Worm (Caenorhabditis elegans) whole organism, L1 larva: ENCODE measurements around the gene K12H6.12.
A peak's percentile ranks its signal among the peaks of the same experiment; 100 is the strongest.

ENCODE experiments used
- F16B12.6 ChIP-seq: fragments of 150-350 bp; optimal IDR thresholded peaks from 2 replicates; lab custom pipeline; 2014; ENCODE audit warnings: missing biosample characterization, missing genetic modification characterization
- aha-1 ChIP-seq: fragments of 150-350 bp; optimal IDR thresholded peaks from 2 replicates; lab custom pipeline; 2014; ENCODE audit warnings: missing biosample characterization, missing genetic modification characterization
- alr-1 ChIP-seq: fragments of 200-800 bp; sonication (Bioruptor generic); optimal IDR thresholded peaks from 2 replicates; lab custom pipeline; 2018; ENCODE audit warnings: borderline replicate concordance, mild to moderate bottlenecking, missing genetic modification characterization, missing compliant biosample characterization
- blmp-1 ChIP-seq: fragments of 150-350 bp; optimal IDR thresholded peaks from 2 replicates; lab custom pipeline; 2014; ENCODE audit warnings: missing biosample characterization, missing genetic modification characterization
- ceh-63 ChIP-seq: fragments of 200-800 bp; sonication (Bioruptor generic); optimal IDR thresholded peaks from 2 replicates; lab custom pipeline; 2018; ENCODE audit warnings: mild to moderate bottlenecking, missing genetic modification characterization, missing compliant biosample characterization
- efl-1 ChIP-seq, 4 experiments: fragments of 150-350 bp; optimal IDR thresholded peaks in 3 of 4; peaks in 1 of 4; 1 replicate in 1 of 4; 2 replicates in 3 of 4; lab custom pipeline; 2014; ENCODE audit warnings: missing biosample characterization in 2 of 4, missing genetic modification characterization in 2 of 4, missing genetic modification reagents in 2 of 4
- egl-13 ChIP-seq: sonication (generic microtip); optimal IDR thresholded peaks from 2 replicates; lab custom pipeline; 2016; ENCODE audit warnings: missing genotype, missing genetic modification reagents, missing genetic modification characterization, missing compliant biosample characterization
- elt-3 ChIP-seq, 6 experiments: fragments of 150-350 bp in 1 of 6; sonication (generic microtip); optimal IDR thresholded peaks; 2 replicates each; lab custom pipeline; 2017 to 2018; ENCODE audit warnings: missing biosample characterization in 6 of 6, missing genetic modification characterization in 6 of 6, inconsistent platforms in 1 of 6
- fos-1 ChIP-seq: fragments of 150-350 bp; optimal IDR thresholded peaks from 2 replicates; lab custom pipeline; 2014; ENCODE audit warnings: missing biosample characterization, missing genetic modification characterization
- grh-1 ChIP-seq: fragments of 200-800 bp; sonication (Bioruptor generic); IDR thresholded peaks from 2 replicates; pipeline ENCODE4 v1.3.6; 2022; ENCODE audit warnings: missing genetic modification reagents, missing genetic modification characterization, missing compliant biosample characterization
- hpl-2 ChIP-seq: fragments of 150-350 bp; optimal IDR thresholded peaks from 2 replicates; lab custom pipeline; 2014; ENCODE audit warnings: missing biosample characterization, missing genetic modification reagents, missing genetic modification characterization
- irx-1 ChIP-seq: sonication (generic microtip); optimal IDR thresholded peaks from 2 replicates; lab custom pipeline; 2016; ENCODE audit warnings: missing genetic modification characterization, missing compliant biosample characterization
- jun-1 ChIP-seq: fragments of 150-350 bp; optimal IDR thresholded peaks from 2 replicates; lab custom pipeline; 2014; ENCODE audit warnings: missing biosample characterization, missing genetic modification reagents, missing genetic modification characterization
- lin-14 ChIP-seq: fragments of 200-800 bp; sonication (Bioruptor generic); optimal IDR thresholded peaks from 2 replicates; lab custom pipeline; 2018; ENCODE audit warnings: mild to moderate bottlenecking, missing genetic modification characterization, moderate library complexity, missing compliant biosample characterization
- lin-35 ChIP-seq, 2 experiments: fragments of 150-350 bp; optimal IDR thresholded peaks; 2 replicates each; lab custom pipeline; 2014; ENCODE audit warnings: missing biosample characterization in 2 of 2, missing genetic modification characterization in 2 of 2, missing genetic modification reagents in 2 of 2
- nhr-19 ChIP-seq: fragments of 200-800 bp; sonication (Bioruptor generic); conservative IDR thresholded peaks from 2 replicates; pipeline ENCODE4 v1.3.6; 2022; ENCODE audit warnings: missing genetic modification characterization, missing compliant biosample characterization
- nhr-20 ChIP-seq: sonication (generic microtip); optimal IDR thresholded peaks from 2 replicates; lab custom pipeline; 2016; ENCODE audit warnings: mild to moderate bottlenecking, missing genetic modification characterization, missing compliant biosample characterization
- nhr-71 ChIP-seq: sonication (generic microtip); optimal IDR thresholded peaks from 2 replicates; lab custom pipeline; 2016; ENCODE audit warnings: mild to moderate bottlenecking, missing genetic modification characterization, moderate library complexity, missing compliant biosample characterization
- nhr-84 ChIP-seq: sonication (generic microtip); optimal IDR thresholded peaks from 2 replicates; lab custom pipeline; 2017; ENCODE audit warnings: missing biosample characterization, missing genetic modification characterization
- nhr-85 ChIP-seq: sonication (generic microtip); peaks from one replicate; lab custom pipeline; 2016; ENCODE audit warnings: missing genetic modification characterization, inconsistent platforms, missing compliant biosample characterization
- pag-3 ChIP-seq: sonication (generic microtip); optimal IDR thresholded peaks from 2 replicates; lab custom pipeline; 2017; ENCODE audit warnings: missing genetic modification characterization, mild to moderate bottlenecking, missing compliant biosample characterization, antibody characterized with exemption, borderline replicate concordance; ENCODE audit not compliant: insufficient read depth
- pax-3 ChIP-seq: fragments of 200-800 bp; sonication (Bioruptor generic); optimal IDR thresholded peaks from 2 replicates; lab custom pipeline; 2018; ENCODE audit warnings: mild to moderate bottlenecking, missing genetic modification characterization, moderate library complexity, missing compliant biosample characterization
- pqm-1 ChIP-seq: sonication (generic microtip); optimal IDR thresholded peaks from 3 replicates; lab custom pipeline; 2017; ENCODE audit warnings: missing biosample characterization, missing genetic modification characterization
- rnt-1 ChIP-seq: sonication (generic microtip); optimal IDR thresholded peaks from 2 replicates; lab custom pipeline; 2016; ENCODE audit warnings: mild to moderate bottlenecking, missing genetic modification characterization, moderate library complexity, missing compliant biosample characterization
- skn-1 ChIP-seq: fragments of 150-350 bp; optimal IDR thresholded peaks from 2 replicates; lab custom pipeline; 2014; ENCODE audit warnings: missing biosample characterization, missing genetic modification characterization
- snpc-4 ChIP-seq: fragments of 150-350 bp; optimal IDR thresholded peaks from 2 replicates; lab custom pipeline; 2014; ENCODE audit warnings: missing biosample characterization, missing genetic modification characterization
- snu-23 ChIP-seq: sonication (generic microtip); optimal IDR thresholded peaks from 2 replicates; lab custom pipeline; 2016; ENCODE audit warnings: missing genetic modification characterization, missing compliant biosample characterization
- unc-30 ChIP-seq: sonication (generic microtip); optimal IDR thresholded peaks from 2 replicates; lab custom pipeline; 2017; ENCODE audit warnings: missing biosample characterization, missing genetic modification characterization
- unc-86 ChIP-seq: sonication (generic microtip); optimal IDR thresholded peaks from 2 replicates; lab custom pipeline; 2016; ENCODE audit warnings: missing genetic modification characterization, missing compliant biosample characterization
- vab-15 ChIP-seq: sonication (generic microtip); optimal IDR thresholded peaks from 2 replicates; lab custom pipeline; 2017; ENCODE audit warnings: missing genotype, mild to moderate bottlenecking, missing genetic modification characterization, missing compliant biosample characterization
- zag-1 ChIP-seq: fragments of 150-350 bp; optimal IDR thresholded peaks from 2 replicates; lab custom pipeline; 2014; ENCODE audit warnings: missing biosample characterization, missing genetic modification characterization
- zip-4 ChIP-seq: fragments of 200-800 bp; sonication (Bioruptor generic); optimal IDR thresholded peaks from 2 replicates; lab custom pipeline; 2018; ENCODE audit warnings: mild to moderate bottlenecking, missing genetic modification characterization, moderate library complexity, missing compliant biosample characterization
- ztf-11 ChIP-seq, 2 experiments: sonication (generic microtip); optimal IDR thresholded peaks; 2 replicates each; lab custom pipeline; 2016 to 2017; ENCODE audit warnings: missing genetic modification characterization in 2 of 2, missing biosample characterization in 1 of 2, missing compliant biosample characterization in 1 of 2

Gene K12H6.12

ce11 chrII:2854794-2855193 lies 46.8 kb downstream of the K12H6.12 start (continued):
- 0 out of 2 replicates have a peak, but pooled peaks have one; percentile 45 for TF ChIP-seq grh-1 (GFP tag; lab: Robert Waterston, UW)
- no peak for TF ChIP-seq skn-1
- TF ChIP-seq nhr-84, result no peak
- TF ChIP-seq snpc-4 (tag; lab: Kevin White, UChicago), result no peak
- TF ChIP-seq pqm-1 (tag; lab: Kevin White, UChicago), result no peak
- TF ChIP-seq aha-1, result no peak
- peak; percentile 40 for TF ChIP-seq snu-23
- no peak for TF ChIP-seq hpl-2
- no peak for TF ChIP-seq nhr-85 (tag; lab: Kevin White, UChicago)
- TF ChIP-seq nhr-19 (GFP tag; lab: Robert Waterston, UW), result 0 out of 2 replicates have a peak, but pooled peaks have one; percentile 15
- no peak for TF ChIP-seq irx-1 (tag; lab: Kevin White, UChicago)
- TF ChIP-seq ztf-11 (tag; optimal IDR thresholded peaks at IDR 0.05; lab: Kevin White, UChicago), result no peak
- TF ChIP-seq blmp-1 (tag; lab: Kevin White, UChicago), result peak; percentile 74
- no peak for TF ChIP-seq jun-1 (tag; lab: Kevin White, UChicago)
- TF ChIP-seq unc-86, result no peak
- TF ChIP-seq, all 84 proteins: peak for 11

- TF ChIP-seq zip-4 (GFP tag; lab: Kevin White, UChicago) (no peak), elt-3 (tag; optimal IDR thresholded peaks at IDR 0.05; lab: Kevin White, UChicago) (peak in 3 of 6 experiments; percentile 7 to 84 (median 35)), pax-3 (no peak), lin-14 (GFP tag; lab: Kevin White, UChicago) (no peak), nhr-85 (tag; lab: Kevin White, UChicago) (peak; percentile 55), fos-1 (no peak), egl-13 (no peak), ceh-63 (GFP tag; lab: Kevin White, UChicago) (no peak), zag-1 (tag; lab: Kevin White, UChicago) (no peak), lin-35 (GFP tag; optimal IDR thresholded peaks at IDR 0.05; lab: Kevin White, UChicago) (peak in 1 of 2 experiments; percentile 27), blmp-1 (tag; lab: Kevin White, UChicago) (peak; percentile 68), vab-15 (tag; lab: Kevin White, UChicago) (no peak), alr-1 (tag; lab: Kevin White, UChicago) (no peak)
Measured at ce11 chrII:2856114-2856513, 48.2 kb downstream of the K12H6.12 start.

ce11 chrII:2857559-2857958 lies 49.6 kb downstream of the K12H6.12 start:
- TF ChIP-seq snu-23, result peak; percentile 7
- no peak for TF ChIP-seq efl-1 (optimal IDR thresholded peaks at IDR 0.05; lab: Kevin White, UChicago)
- peak in 1 of 2 experiments; percentile 66 for TF ChIP-seq efl-1 (GFP tag; optimal IDR thresholded peaks at IDR 0.05 in 1 of 2; lab: Kevin White, UChicago)
- TF ChIP-seq blmp-1 (tag; lab: Kevin White, UChicago), result peak; percentile 79
- peak; percentile 53 for TF ChIP-seq lin-14 (GFP tag; lab: Kevin White, UChicago)
- peak; percentile 16 to 88 (median 73) for TF ChIP-seq elt-3 (tag; optimal IDR thresholded peaks at IDR 0.05; lab: Kevin White, UChicago)
- peak; percentile 35 for TF ChIP-seq nhr-20 (tag; lab: Kevin White, UChicago)
- peak; percentile 90 for TF ChIP-seq pag-3 (tag; lab: Kevin White, UChicago)
- TF ChIP-seq rnt-1 (tag; lab: Kevin White, UChicago), result peak; percentile 29
- TF ChIP-seq nhr-85 (tag; lab: Kevin White, UChicago), result peak; percentile 85
- TF ChIP-seq pqm-1 (tag; lab: Kevin White, UChicago), result no peak
- TF ChIP-seq unc-30 (tag; lab: Kevin White, UChicago), result no peak

ce11 chrII:2858851-2859250 lies 50.9 kb downstream of the K12H6.12 start:
- TF ChIP-seq elt-3 (tag; optimal IDR thresholded peaks at IDR 0.05; lab: Kevin White, UChicago), result peak in 1 of 6 experiments; percentile 48
- peak; percentile 0 for TF ChIP-seq snu-23
- no peak for TF ChIP-seq F16B12.6 (tag; lab: Kevin White, UChicago)
- no peak for TF ChIP-seq nhr-71 (tag; lab: Kevin White, UChicago)
- peak in 1 of 2 experiments; percentile 24 for TF ChIP-seq lin-35 (GFP tag; optimal IDR thresholded peaks at IDR 0.05; lab: Kevin White, UChicago)
- peak; percentile 74 for TF ChIP-seq nhr-85 (tag; lab: Kevin White, UChicago)
- peak; percentile 5 for TF ChIP-seq blmp-1 (tag; lab: Kevin White, UChicago)
- peak; percentile 26 for TF ChIP-seq nhr-20 (tag; lab: Kevin White, UChicago)
- TF ChIP-seq alr-1 (tag; lab: Kevin White, UChicago), result no peak
